Worm (Caenorhabditis elegans) whole organism, L2 larva: ENCODE measurements around the gene C08E3.13.
"Not testable (repeated sequence)": the region's sequence is repeated elsewhere in the genome, so short reads cannot be mapped to it uniquely, and the experiment has no call there.

ENCODE experiments used
- ZK546.5 ChIP-seq: sonication (generic microtip); optimal IDR thresholded peaks from 2 replicates; lab custom pipeline; 2017; ENCODE audit warnings: missing biosample characterization, missing genetic modification characterization
- aly-2 ChIP-seq: fragments of 150-350 bp; optimal IDR thresholded peaks from 2 replicates; lab custom pipeline; 2014; ENCODE audit warnings: missing biosample characterization, missing genetic modification characterization
- blmp-1 ChIP-seq: sonication (generic microtip); optimal IDR thresholded peaks from 2 replicates; lab custom pipeline; 2017; ENCODE audit warnings: missing genetic modification characterization, mild to moderate bottlenecking, missing compliant biosample characterization, antibody characterized with exemption, moderate library complexity; ENCODE audit not compliant: insufficient read depth
- ceh-82 ChIP-seq: fragments of 150-350 bp; optimal IDR thresholded peaks from 2 replicates; lab custom pipeline; 2014; ENCODE audit warnings: missing biosample characterization, missing genetic modification characterization
- lin-11 ChIP-seq: fragments of 150-350 bp; sonication (generic microtip); optimal IDR thresholded peaks from 2 replicates; lab custom pipeline; 2014; ENCODE audit warnings: missing biosample characterization, missing genetic modification characterization, inconsistent platforms, mixed read lengths
- nhr-25 ChIP-seq: fragments of 150-350 bp; sonication (generic microtip); optimal IDR thresholded peaks from 3 replicates; lab custom pipeline; 2014; ENCODE audit warnings: missing biosample characterization, missing genetic modification characterization
- snpc-4 ChIP-seq: fragments of 150-350 bp; optimal IDR thresholded peaks from 2 replicates; lab custom pipeline; 2014; ENCODE audit warnings: missing biosample characterization, missing genetic modification characterization

ce11 chrII:1659729-1660128, 27.6 kb upstream of the C08E3.13 start:
- not testable (repeated sequence) for TF ChIP-seq ceh-82 (tag; lab: Kevin White, UChicago); nhr-25 (tag; lab: Kevin White, UChicago); aly-2 (tag; lab: Kevin White, UChicago); blmp-1 (tag; lab: Kevin White, UChicago); lin-11 (tag; lab: Kevin White, UChicago); snpc-4; ZK546.5 (tag; lab: Kevin White, UChicago)
